Worm (Caenorhabditis elegans) whole organism, L4/young adult: ENCODE measurements around the gene exo-1.

ENCODE experiments used
- W03F9.2 ChIP-seq: fragments of 150-350 bp; optimal IDR thresholded peaks from 2 replicates; lab custom pipeline; 2014; ENCODE audit warnings: missing biosample characterization, missing genetic modification characterization
- dao-5 ChIP-seq: sonication (generic microtip); optimal IDR thresholded peaks from 2 replicates; lab custom pipeline; 2016; ENCODE audit warnings: missing genotype, missing genetic modification characterization, moderate library complexity, missing compliant biosample characterization
- him-1 ChIP-seq: sonication (generic microtip); optimal IDR thresholded peaks from 2 replicates; lab custom pipeline; 2016; ENCODE audit warnings: missing genotype, missing genetic modification reagents, missing genetic modification characterization, missing compliant biosample characterization

- TF ChIP-seq him-1 (tag; lab: Kevin White, UChicago) (no peak), W03F9.2 (tag; lab: Kevin White, UChicago) (no peak), dao-5 (tag; lab: Kevin White, UChicago) (no peak)
These were observed 47.0 kb upstream of the exo-1 start, which contains the start of gene lis-1 for ce11 chrIII:13376304-13376760.
